Worm (Caenorhabditis elegans): Measurements from ENCODE around the gene pyr-1.

ce11 chrII:8626598-8626997 lies 24.3 kb upstream of the pyr-1 start:
- no peak for TF ChIP-seq rpc-1 (optimal IDR thresholded peaks at IDR 0.05)
- TF ChIP-seq rpc-1 (tag; optimal IDR thresholded peaks at IDR 0.05) = no peak
- no peak for TF ChIP-seq ekl-4 (GFP tag; IDR thresholded peaks at IDR 0.05)
- TF ChIP-seq snpc-4 (GFP tag; optimal IDR thresholded peaks at IDR 0.05) = no peak
- no peak for TF ChIP-seq snpc-4 (tag; optimal IDR thresholded peaks at IDR 0.05)
- no peak for TF ChIP-seq pha-4 (tag; optimal IDR thresholded peaks at IDR 0.05)
- no peak for TF ChIP-seq F39B2.1 (GFP tag; IDR thresholded peaks at IDR 0.05)
- no peak for TF ChIP-seq Y53F4B.3 (GFP tag; IDR thresholded peaks at IDR 0.05)
- no peak for TF ChIP-seq T07F8.4 (tag; optimal IDR thresholded peaks at IDR 0.05)
- TF ChIP-seq repo-1 (tag; optimal IDR thresholded peaks at IDR 0.05) = no peak
- TF ChIP-seq unc-130 (GFP tag; optimal IDR thresholded peaks at IDR 0.05) = no peak
- no peak for TF ChIP-seq nfya-1 (tag; optimal IDR thresholded peaks at IDR 0.05; ENCODE audit: borderline replicate concordance, insufficient read depth)
- no peak for TF ChIP-seq nhr-120 (GFP tag; IDR thresholded peaks at IDR 0.05)
- no peak for TF ChIP-seq attf-3 (GFP tag; conservative IDR thresholded peaks at IDR 0.05)
- no peak for TF ChIP-seq dpl-1 (GFP tag; optimal IDR thresholded peaks at IDR 0.05)

Data from whole organism, young adult.